Worm (Caenorhabditis elegans) whole organism, mixed stage, embryonic: ENCODE results near the gene Y45F10D.2.

Experiments used
- lsy-2 ChIP-seq: fragments of 150-350 bp; optimal IDR thresholded peaks from 2 replicates; lab custom pipeline; 2014; ENCODE audit warnings: missing biosample characterization, missing genetic modification characterization
- mep-1 ChIP-seq: fragments of 150-350 bp; optimal IDR thresholded peaks from 2 replicates; lab custom pipeline; 2017; ENCODE audit warnings: missing biosample characterization, missing genetic modification reagents, missing genetic modification characterization, inconsistent platforms
- nhr-237 ChIP-seq: fragments of 150-350 bp; optimal IDR thresholded peaks from 2 replicates; lab custom pipeline; 2014; ENCODE audit warnings: missing biosample characterization, missing genetic modification characterization
- nhr-76 ChIP-seq: sonication (generic microtip); optimal IDR thresholded peaks from 2 replicates; lab custom pipeline; 2017; ENCODE audit warnings: missing biosample characterization, missing genetic modification characterization
- snpc-4 ChIP-seq: fragments of 150-350 bp; optimal IDR thresholded peaks from 2 replicates; lab custom pipeline; 2014; ENCODE audit warnings: missing biosample characterization, missing genetic modification characterization
- unc-62 ChIP-seq: fragments of 150-350 bp; optimal IDR thresholded peaks from 2 replicates; lab custom pipeline; 2014; ENCODE audit warnings: missing biosample characterization, missing genetic modification reagents, missing genetic modification characterization
- ztf-11 ChIP-seq: fragments of 150-350 bp; optimal IDR thresholded peaks from 2 replicates; lab custom pipeline; 2014; ENCODE audit warnings: missing biosample characterization, missing genetic modification characterization

DNA sequence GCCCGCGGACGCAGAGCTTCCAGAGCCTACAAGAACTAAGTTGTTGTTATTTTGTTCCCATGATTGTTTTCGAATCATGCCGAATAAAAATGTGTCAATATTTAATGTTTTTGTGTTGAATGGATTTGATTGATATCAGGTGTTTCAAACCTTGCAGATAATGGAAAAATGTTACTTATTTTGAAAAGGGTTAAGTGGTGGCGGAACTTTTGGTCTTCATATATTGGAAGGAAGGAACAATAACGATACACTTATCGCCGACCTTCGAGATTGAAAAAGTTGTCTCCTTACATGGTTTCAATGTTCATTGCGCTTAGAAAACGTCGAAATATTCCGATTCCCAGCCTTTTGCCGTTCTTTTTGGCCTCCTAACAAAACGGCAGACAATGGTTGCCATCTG, 4.2 kb upstream of the Y45F10D.2 start, which contains the start of gene gly-10:
- TF ChIP-seq mep-1 (tag; lab: Kevin White, UChicago) (no peak), snpc-4 (no peak), unc-62 (GFP tag; lab: Kevin White, UChicago) (no peak), lsy-2 (no peak), nhr-76 (tag; lab: Kevin White, UChicago) (no peak), nhr-237 (no peak), ztf-11 (no peak)
